ENCODE assay signal across 5 fruit fly cellular contexts in genomic region chrX:13821039-13821774, dm6.
TF ChIP-seq lines count a peak whose summit lies in the region.

No protein-coding gene starts in this region.

- TF ChIP-seq CTCF in whole organism, embryonic (GFP tag; optimal IDR thresholded peaks at IDR 0.05; lab: Kevin White, UChicago), result no peak

TF ChIP-seq in whole organism, adult, 20 proteins besides CTCF, POLR2A, EP300 and RAD21:
- TF ChIP-seq CG5204 (GFP tag; optimal IDR thresholded peaks at IDR 0.05; lab: Kevin White, UChicago) (no peak), pad (GFP tag; optimal IDR thresholded peaks at IDR 0.05; lab: Kevin White, UChicago) (peak; percentile 93), Hr96 (GFP tag; optimal IDR thresholded peaks at IDR 0.05; lab: Kevin White, UChicago) (no peak), CG7045 (GFP tag; optimal IDR thresholded peaks at IDR 0.05; lab: Kevin White, UChicago) (no peak), Mnt (GFP tag; optimal IDR thresholded peaks at IDR 0.05; lab: Kevin White, UChicago) (no peak), CG1620 (GFP tag; optimal IDR thresholded peaks at IDR 0.05; lab: Kevin White, UChicago) (no peak)
TF ChIP-seq in whole organism, adult: peak in this region for 1.

TF ChIP-seq in whole organism, embryonic, 481 proteins besides CTCF, POLR2A, EP300 and RAD21 (continues in another document):
- peak in 1 of 2 experiments; percentile 20 for TF ChIP-seq Pdp1 (GFP tag; optimal IDR thresholded peaks at IDR 0.05; lab: Kevin White, UChicago)
- TF ChIP-seq Atf6 (GFP tag; IDR thresholded peaks at IDR 0.05; lab: Robert Waterston, UW), result no peak
- TF ChIP-seq nerfin-1 (tag; optimal IDR thresholded peaks at IDR 0.05; lab: Kevin White, UChicago), result no peak
- no peak for TF ChIP-seq fd102C (GFP tag; optimal IDR thresholded peaks at IDR 0.05; lab: Kevin White, UChicago)
- TF ChIP-seq CG12104 (GFP tag; optimal IDR thresholded peaks at IDR 0.05; lab: Kevin White, UChicago), result no peak
- no peak for TF ChIP-seq so (GFP tag; IDR thresholded peaks at IDR 0.05; lab: Robert Waterston, UW)
- no peak for TF ChIP-seq CG7928 (GFP tag; optimal IDR thresholded peaks at IDR 0.05; lab: Kevin White, UChicago)
- no peak for TF ChIP-seq pho (GFP tag; optimal IDR thresholded peaks at IDR 0.05; lab: Kevin White, UChicago)
- no peak for TF ChIP-seq chif (GFP tag; optimal IDR thresholded peaks at IDR 0.05; lab: Kevin White, UChicago)
- no peak for TF ChIP-seq Dp (GFP tag; optimal IDR thresholded peaks at IDR 0.05; lab: Kevin White, UChicago)
- TF ChIP-seq pan (optimal IDR thresholded peaks at IDR 0.05; lab: Kevin White, UChicago), result no peak
- peak in 1 of 2 experiments; percentile 14 for TF ChIP-seq pan (GFP tag; optimal IDR thresholded peaks at IDR 0.05 in 1 of 2, IDR thresholded peaks at IDR 0.05 in 1 of 2)
- TF ChIP-seq stc (GFP tag; IDR thresholded peaks at IDR 0.05; lab: Robert Waterston, UW), result no peak
- TF ChIP-seq gcm (GFP tag; optimal IDR thresholded peaks at IDR 0.05; lab: Kevin White, UChicago), result no peak
- TF ChIP-seq nmo (GFP tag; optimal IDR thresholded peaks at IDR 0.05; lab: Kevin White, UChicago), result peak; percentile 0
- TF ChIP-seq CG16779 (GFP tag; IDR thresholded peaks at IDR 0.05; lab: Robert Waterston, UW), result no peak
- peak; percentile 11 for TF ChIP-seq sug (tag; optimal IDR thresholded peaks at IDR 0.05; lab: Kevin White, UChicago)
- TF ChIP-seq CG8765 (GFP tag; IDR thresholded peaks at IDR 0.05; lab: Robert Waterston, UW), result no peak
- no peak for TF ChIP-seq fd64A (GFP tag; optimal IDR thresholded peaks at IDR 0.05; lab: Kevin White, UChicago)
- no peak for TF ChIP-seq CG12299 (tag; optimal IDR thresholded peaks at IDR 0.05; lab: Kevin White, UChicago)
- TF ChIP-seq slbo (GFP tag; IDR thresholded peaks at IDR 0.05; lab: Robert Waterston, UW), result no peak; the same call in 1 of the 2 replicates
- no peak for TF ChIP-seq CG9797 (GFP tag; optimal IDR thresholded peaks at IDR 0.05; lab: Kevin White, UChicago)

TF ChIP-seq in whole organism, prepupa, 60 proteins besides CTCF, POLR2A, EP300 and RAD21:
- TF ChIP-seq Eip78C (GFP tag; lab: Kevin White, UChicago) (peak; percentile 85), CG3032 (tag; optimal IDR thresholded peaks at IDR 0.05; lab: Kevin White, UChicago) (peak; percentile 3), achi (GFP tag; optimal IDR thresholded peaks at IDR 0.05; lab: Kevin White, UChicago) (peak; percentile 15), CG1621 (tag; optimal IDR thresholded peaks at IDR 0.05; lab: Kevin White, UChicago) (no peak), CG10631 (GFP tag; optimal IDR thresholded peaks at IDR 0.05; lab: Kevin White, UChicago) (peak; percentile 21), pdm3 (GFP tag; optimal IDR thresholded peaks at IDR 0.05; lab: Kevin White, UChicago) (no peak), Lpt (GFP tag; optimal IDR thresholded peaks at IDR 0.05; lab: Kevin White, UChicago) (peak; percentile 35), acj6 (GFP tag; optimal IDR thresholded peaks at IDR 0.05; lab: Kevin White, UChicago) (peak; percentile 10), CG8119 (GFP tag; IDR thresholded peaks at IDR 0.05; lab: Robert Waterston, UW) (peak; percentile 21; the same call in 1 of the 3 replicates), eg (GFP tag; IDR thresholded peaks at IDR 0.05; lab: Robert Waterston, UW) (0 out of 3 replicates have a peak, but pooled peaks have one; percentile 10), CG32006 (GFP tag; optimal IDR thresholded peaks at IDR 0.05; lab: Kevin White, UChicago) (peak; percentile 50)

TF ChIP-seq in whole organism, pupa, 21 proteins besides CTCF, POLR2A, EP300 and RAD21:
- TF ChIP-seq Pif1B (GFP tag; optimal IDR thresholded peaks at IDR 0.05; lab: Kevin White, UChicago) (peak; percentile 37), CG10348 (GFP tag; IDR thresholded peaks at IDR 0.05; lab: Robert Waterston, UW) (no peak), CG8159 (tag; optimal IDR thresholded peaks at IDR 0.05; lab: Kevin White, UChicago) (peak; percentile 6), rn (GFP tag; IDR thresholded peaks at IDR 0.05; lab: Robert Waterston, UW) (no peak), CG9948 (tag; optimal IDR thresholded peaks at IDR 0.05; lab: Kevin White, UChicago) (peak; percentile 7), EcR (GFP tag; optimal IDR thresholded peaks at IDR 0.05; lab: Kevin White, UChicago) (peak; percentile 11), CG8301 (tag; optimal IDR thresholded peaks at IDR 0.05; lab: Kevin White, UChicago) (peak; percentile 32)

TF ChIP-seq in whole organism, wandering third instar larva, 38 proteins besides CTCF, POLR2A, EP300 and RAD21:
- TF ChIP-seq CG9705 (GFP tag; optimal IDR thresholded peaks at IDR 0.05; lab: Kevin White, UChicago), result no peak
- TF ChIP-seq HLH106 (tag; optimal IDR thresholded peaks at IDR 0.05; lab: Kevin White, UChicago), result peak; percentile 17
- TF ChIP-seq GATAd (GFP tag; optimal IDR thresholded peaks at IDR 0.05; lab: Kevin White, UChicago), result no peak
- TF ChIP-seq fru (GFP tag; optimal IDR thresholded peaks at IDR 0.05; lab: Kevin White, UChicago), result peak; percentile 24
- TF ChIP-seq foxo (GFP tag; optimal IDR thresholded peaks at IDR 0.05; lab: Kevin White, UChicago), result peak in 1 of 2 experiments; percentile 37
- peak; percentile 28 for TF ChIP-seq Sp1 (GFP tag; optimal IDR thresholded peaks at IDR 0.05; lab: Kevin White, UChicago)
- TF ChIP-seq psq (GFP tag; optimal IDR thresholded peaks at IDR 0.05; lab: Kevin White, UChicago), result peak; percentile 84
- TF ChIP-seq h (GFP tag; optimal IDR thresholded peaks at IDR 0.05; lab: Kevin White, UChicago), result peak; percentile 6
